Fruit fly (Drosophila melanogaster): Measurements from ENCODE around the gene Cow.

Gene Cow

DNA sequence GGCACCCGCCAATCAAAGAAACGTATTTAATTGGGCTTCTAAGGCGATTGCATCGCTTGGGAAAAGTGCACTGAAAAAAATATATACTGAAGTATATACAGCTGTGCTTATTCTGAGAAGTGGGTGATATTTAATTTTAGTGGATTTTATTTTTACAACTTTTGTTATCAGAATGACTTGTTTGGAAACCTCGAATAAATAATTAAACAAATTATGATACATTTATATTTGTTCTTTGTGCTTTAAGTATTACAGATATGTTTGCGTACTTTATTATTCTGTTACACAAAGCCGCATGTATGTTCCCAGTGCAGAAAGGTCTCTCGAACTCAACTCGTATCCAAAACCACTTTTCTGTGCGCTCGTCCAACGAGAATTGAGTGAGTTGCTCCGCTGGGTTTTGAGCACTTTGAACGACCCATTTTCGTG is 63.8 kb downstream of the Cow start (continued):
- TF ChIP-seq CG3032 (tag; optimal IDR thresholded peaks at IDR 0.05) = peak; percentile 87
- peak; percentile 88 for TF ChIP-seq lz (GFP tag; optimal IDR thresholded peaks at IDR 0.05)
- TF ChIP-seq CG1621 (tag; optimal IDR thresholded peaks at IDR 0.05) = peak; percentile 20
- TF ChIP-seq CG6163 (GFP tag; IDR thresholded peaks at IDR 0.05) = peak; percentile 68; the same call in 2 of the 3 replicates
- peak; percentile 91 for TF ChIP-seq Hr4 (GFP tag; optimal IDR thresholded peaks at IDR 0.05)
- peak; percentile 83 for TF ChIP-seq Ets96B (tag; optimal IDR thresholded peaks at IDR 0.05)
- TF ChIP-seq acj6 (GFP tag; optimal IDR thresholded peaks at IDR 0.05) = peak; percentile 85
- TF ChIP-seq pdm3 (GFP tag; optimal IDR thresholded peaks at IDR 0.05) = peak; percentile 89

DNA sequence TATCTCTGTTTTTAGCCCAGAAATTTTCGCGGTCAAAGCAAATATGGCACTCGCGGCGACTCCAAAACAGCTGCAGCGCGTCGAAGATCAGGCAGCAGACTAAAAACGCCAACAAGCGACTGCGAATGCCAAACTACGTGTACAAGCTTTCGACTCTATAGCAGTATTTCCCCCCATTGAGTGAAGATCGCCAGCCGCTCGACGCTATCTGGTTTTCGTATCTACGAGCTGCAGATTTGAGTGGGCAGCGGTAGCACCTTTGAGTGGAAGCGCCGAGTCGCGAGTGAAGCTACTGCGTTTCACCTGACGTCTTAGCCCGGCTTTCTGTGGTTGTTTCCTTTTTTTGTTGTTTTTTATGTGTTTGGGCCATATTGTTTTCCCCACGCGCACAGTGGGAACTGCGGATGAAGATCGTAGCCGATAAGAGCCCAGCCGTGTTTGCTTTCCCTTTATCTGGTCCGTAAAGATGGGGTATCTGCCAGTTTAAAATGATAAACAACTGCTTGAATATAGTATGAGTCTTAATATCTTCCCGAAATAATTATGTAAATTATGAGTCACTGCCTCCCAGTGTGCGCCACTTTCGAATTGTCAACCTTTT is 64.3 kb downstream of the Cow start, which contains the start of gene CG17121:
CG17121 (minus strand) TSS at position 126 of the 601 bp plus-strand sequence.
- no peak for TF ChIP-seq Sox15 (GFP tag; optimal IDR thresholded peaks at IDR 0.05)
- peak; percentile 64 for TF ChIP-seq CG6163 (GFP tag; IDR thresholded peaks at IDR 0.05)

DNA sequence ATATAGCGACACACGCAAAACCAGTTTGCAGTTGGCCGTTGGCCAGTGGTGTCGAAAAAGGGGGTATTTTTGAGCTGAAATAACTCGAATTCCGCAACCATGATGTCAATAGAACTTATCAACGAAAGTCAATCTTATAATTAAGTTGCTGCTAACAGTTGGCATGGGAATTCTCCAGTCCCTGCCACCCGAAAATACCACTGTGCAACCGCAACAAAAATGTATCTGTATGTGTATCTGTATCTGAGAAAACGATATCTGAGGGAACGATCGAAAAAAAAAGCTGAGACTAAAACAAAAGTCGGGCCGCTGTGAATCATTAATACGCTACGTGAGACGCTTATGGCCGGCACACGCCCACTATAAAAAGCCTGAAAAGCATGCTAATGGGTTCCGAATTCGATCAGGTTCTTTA is 66.0 kb downstream of the Cow start:
- TF ChIP-seq lz (GFP tag; optimal IDR thresholded peaks at IDR 0.05) = peak; percentile 94
- TF ChIP-seq CG6276 (GFP tag; optimal IDR thresholded peaks at IDR 0.05) = peak; percentile 41
- peak; percentile 70 to 89 for TF ChIP-seq ss (GFP tag; optimal IDR thresholded peaks at IDR 0.05)
- peak; percentile 15 for TF ChIP-seq CG6854 (GFP tag; optimal IDR thresholded peaks at IDR 0.05)
- TF ChIP-seq CG31627 (GFP tag; optimal IDR thresholded peaks at IDR 0.05) = peak; percentile 95
- TF ChIP-seq dsx (GFP tag; optimal IDR thresholded peaks at IDR 0.05; ENCODE audit: poor library complexity, severe bottlenecking) = peak; percentile 82
- peak; percentile 65 for TF ChIP-seq fd85E (GFP tag; optimal IDR thresholded peaks at IDR 0.05)
- peak; percentile 80 for TF ChIP-seq CG32006 (GFP tag; optimal IDR thresholded peaks at IDR 0.05)
- peak; percentile 57 for TF ChIP-seq CG16779 (tag; optimal IDR thresholded peaks at IDR 0.05)
- peak; percentile 85 for TF ChIP-seq CG8119 (GFP tag; IDR thresholded peaks at IDR 0.05)
- TF ChIP-seq Hr39 (GFP tag; optimal IDR thresholded peaks at IDR 0.05) = peak; percentile 95
- peak; percentile 60 for TF ChIP-seq CG4318 (GFP tag; optimal IDR thresholded peaks at IDR 0.05)
- TF ChIP-seq Blimp-1 (GFP tag; optimal IDR thresholded peaks at IDR 0.05) = peak; percentile 79
- peak; percentile 93 for TF ChIP-seq esn (GFP tag; optimal IDR thresholded peaks at IDR 0.05)
- TF ChIP-seq CG3919 (GFP tag; optimal IDR thresholded peaks at IDR 0.05) = peak; percentile 93
- peak; percentile 90 for TF ChIP-seq Eip75B (GFP tag; optimal IDR thresholded peaks at IDR 0.05)
- TF ChIP-seq CG6163 (GFP tag; IDR thresholded peaks at IDR 0.05) = peak; percentile 92
- TF ChIP-seq CG9139 (GFP tag; optimal IDR thresholded peaks at IDR 0.05) = peak; percentile 73
- TF ChIP-seq Gug (GFP tag; IDR thresholded peaks at IDR 0.05) = peak; percentile 57
- TF ChIP-seq CG34406 (GFP tag; optimal IDR thresholded peaks at IDR 0.05) = peak; percentile 91
- peak; percentile 87 for TF ChIP-seq CG8319 (GFP tag; optimal IDR thresholded peaks at IDR 0.05)
- TF ChIP-seq Smox (GFP tag; optimal IDR thresholded peaks at IDR 0.05) = peak; percentile 91
- TF ChIP-seq CG6808 (GFP tag; optimal IDR thresholded peaks at IDR 0.05) = peak; percentile 82
- TF ChIP-seq fkh (GFP tag; optimal IDR thresholded peaks at IDR 0.05) = no peak
- TF ChIP-seq CG11762 (GFP tag; optimal IDR thresholded peaks at IDR 0.05; ENCODE audit: insufficient read depth) = peak; percentile 73
- TF ChIP-seq salr (GFP tag; optimal IDR thresholded peaks at IDR 0.05) = peak; percentile 74 to 82
- peak; percentile 93 for TF ChIP-seq topi (GFP tag; optimal IDR thresholded peaks at IDR 0.05)
- TF ChIP-seq CG1621 (tag; optimal IDR thresholded peaks at IDR 0.05) = peak; percentile 88
- TF ChIP-seq CG6792 (GFP tag; optimal IDR thresholded peaks at IDR 0.05) = peak; percentile 89
- TF ChIP-seq Ets96B (tag; optimal IDR thresholded peaks at IDR 0.05) = peak; percentile 90
- TF ChIP-seq CG11902 (GFP tag; optimal IDR thresholded peaks at IDR 0.05) = peak; percentile 89
- peak; percentile 84 for TF ChIP-seq Hr4 (GFP tag; optimal IDR thresholded peaks at IDR 0.05)
- TF ChIP-seq vri (GFP tag; optimal IDR thresholded peaks at IDR 0.05) = peak; percentile 93
- TF ChIP-seq Sox102F (GFP tag; optimal IDR thresholded peaks at IDR 0.05) = peak; percentile 93
- peak; percentile 82 for TF ChIP-seq fd59A (GFP tag; optimal IDR thresholded peaks at IDR 0.05)
- peak; percentile 89 for TF ChIP-seq OdsH (GFP tag; optimal IDR thresholded peaks at IDR 0.05)
- TF ChIP-seq CG3032 (tag; optimal IDR thresholded peaks at IDR 0.05) = peak; percentile 85
- peak; percentile 88 for TF ChIP-seq achi (GFP tag; optimal IDR thresholded peaks at IDR 0.05)
- TF ChIP-seq CG10669 (GFP tag; optimal IDR thresholded peaks at IDR 0.05) = peak; percentile 91
- TF ChIP-seq CG7368 (GFP tag; optimal IDR thresholded peaks at IDR 0.05) = peak; percentile 94
- TF ChIP-seq Sox14 (GFP tag; optimal IDR thresholded peaks at IDR 0.05) = peak; percentile 91
- peak; percentile 47 for TF ChIP-seq dac (GFP tag; optimal IDR thresholded peaks at IDR 0.05)

Measured in whole organism, prepupa.